Worm (Caenorhabditis elegans) whole organism, L2 larva: ENCODE results near the gene htrl-1.

Experiments used
- C34F6.9 ChIP-seq: fragments of 150-350 bp; optimal IDR thresholded peaks from 2 replicates; lab custom pipeline; 2014; ENCODE audit warnings: missing biosample characterization, missing genetic modification characterization
- F13H6.1 ChIP-seq: sonication (generic microtip); optimal IDR thresholded peaks from 2 replicates; lab custom pipeline; 2016; ENCODE audit warnings: missing genetic modification characterization, missing compliant biosample characterization
- R02D3.7 ChIP-seq: fragments of 150-350 bp; optimal IDR thresholded peaks from 2 replicates; lab custom pipeline; 2014; ENCODE audit warnings: missing biosample characterization, missing genetic modification characterization
- Y55F3AM.14 ChIP-seq: fragments of 200-800 bp; sonication (Bioruptor generic); optimal IDR thresholded peaks from 2 replicates; lab custom pipeline; 2018; ENCODE audit warnings: mild to moderate bottlenecking, missing genetic modification characterization, missing compliant biosample characterization
- ZK546.5 ChIP-seq: sonication (generic microtip); optimal IDR thresholded peaks from 2 replicates; lab custom pipeline; 2017; ENCODE audit warnings: missing biosample characterization, missing genetic modification characterization
- aly-2 ChIP-seq: fragments of 150-350 bp; optimal IDR thresholded peaks from 2 replicates; lab custom pipeline; 2014; ENCODE audit warnings: missing biosample characterization, missing genetic modification characterization
- blmp-1 ChIP-seq: sonication (generic microtip); optimal IDR thresholded peaks from 2 replicates; lab custom pipeline; 2017; ENCODE audit warnings: missing genetic modification characterization, mild to moderate bottlenecking, missing compliant biosample characterization, antibody characterized with exemption, moderate library complexity; ENCODE audit not compliant: insufficient read depth
- ceh-16 ChIP-seq: fragments of 150-350 bp; optimal IDR thresholded peaks from 2 replicates; lab custom pipeline; 2014; ENCODE audit warnings: missing biosample characterization, missing genetic modification characterization
- ceh-82 ChIP-seq: fragments of 150-350 bp; optimal IDR thresholded peaks from 2 replicates; lab custom pipeline; 2014; ENCODE audit warnings: missing biosample characterization, missing genetic modification characterization
- crh-2 ChIP-seq: sonication (generic microtip); optimal IDR thresholded peaks from 2 replicates; lab custom pipeline; 2017; ENCODE audit warnings: missing biosample characterization, missing genetic modification characterization
- dmd-4 ChIP-seq: sonication (generic microtip); optimal IDR thresholded peaks from 2 replicates; lab custom pipeline; 2017; ENCODE audit warnings: missing biosample characterization, missing genetic modification characterization
- elt-1 ChIP-seq: fragments of 150-350 bp; optimal IDR thresholded peaks from 2 replicates; lab custom pipeline; 2014; ENCODE audit warnings: missing biosample characterization, missing genetic modification characterization
- lin-11 ChIP-seq: fragments of 150-350 bp; sonication (generic microtip); optimal IDR thresholded peaks from 2 replicates; lab custom pipeline; 2014; ENCODE audit warnings: missing biosample characterization, missing genetic modification characterization, inconsistent platforms, mixed read lengths
- lin-39 ChIP-seq: fragments of 150-350 bp; optimal IDR thresholded peaks from 2 replicates; lab custom pipeline; 2014; ENCODE audit warnings: missing biosample characterization, missing genetic modification reagents, missing genetic modification characterization
- lsy-2 ChIP-seq, 2 experiments: fragments of 150-350 bp in 1 of 2; sonication (generic microtip) in 1 of 2; optimal IDR thresholded peaks; 2 replicates each; lab custom pipeline; 2014 to 2017; ENCODE audit warnings: missing biosample characterization in 2 of 2, missing genetic modification characterization in 2 of 2
- mab-5 ChIP-seq: fragments of 150-350 bp; optimal IDR thresholded peaks from 2 replicates; lab custom pipeline; 2014; ENCODE audit warnings: missing biosample characterization, missing genetic modification characterization
- mbf-1 ChIP-seq: sonication (generic microtip); optimal IDR thresholded peaks from 2 replicates; lab custom pipeline; 2017; ENCODE audit warnings: missing biosample characterization, missing genetic modification characterization
- mdl-1 ChIP-seq, 2 experiments: fragments of 150-350 bp in 1 of 2; sonication (generic microtip) in 1 of 2; optimal IDR thresholded peaks; 2 replicates each; lab custom pipeline; 2017; ENCODE audit warnings: missing biosample characterization in 2 of 2, missing genetic modification characterization in 2 of 2
- nhr-11 ChIP-seq: fragments of 150-350 bp; optimal IDR thresholded peaks from 2 replicates; lab custom pipeline; 2014; ENCODE audit warnings: missing biosample characterization, missing genetic modification characterization
- nhr-12 ChIP-seq: fragments of 150-350 bp; optimal IDR thresholded peaks from 2 replicates; lab custom pipeline; 2014; ENCODE audit warnings: missing biosample characterization, missing genetic modification characterization
- nhr-129 ChIP-seq: fragments of 150-350 bp; optimal IDR thresholded peaks from 2 replicates; lab custom pipeline; 2014; ENCODE audit warnings: missing biosample characterization, missing genetic modification characterization
- nhr-21 ChIP-seq: fragments of 150-350 bp; optimal IDR thresholded peaks from 2 replicates; lab custom pipeline; 2014; ENCODE audit warnings: missing biosample characterization, missing genetic modification characterization
- nhr-23 ChIP-seq: fragments of 150-350 bp; optimal IDR thresholded peaks from 2 replicates; lab custom pipeline; 2014; ENCODE audit warnings: missing biosample characterization, missing genetic modification reagents, missing genetic modification characterization
- nhr-237 ChIP-seq: fragments of 150-350 bp; optimal IDR thresholded peaks from 2 replicates; lab custom pipeline; 2014; ENCODE audit warnings: missing biosample characterization, missing genetic modification characterization
- nhr-25 ChIP-seq: fragments of 150-350 bp; sonication (generic microtip); optimal IDR thresholded peaks from 3 replicates; lab custom pipeline; 2014; ENCODE audit warnings: missing biosample characterization, missing genetic modification characterization
- peb-1 ChIP-seq: fragments of 150-350 bp; optimal IDR thresholded peaks from 2 replicates; lab custom pipeline; 2014; ENCODE audit warnings: missing biosample characterization, missing genetic modification characterization
- sem-4 ChIP-seq: fragments of 150-350 bp; optimal IDR thresholded peaks from 2 replicates; lab custom pipeline; 2014; ENCODE audit warnings: missing biosample characterization, missing genetic modification reagents, missing genetic modification characterization
- sma-9 ChIP-seq, 2 experiments: fragments of 150-350 bp in 1 of 2; sonication (generic microtip) in 1 of 2; optimal IDR thresholded peaks; 2 replicates each; lab custom pipeline; 2014 to 2016; ENCODE audit warnings: missing genetic modification characterization in 2 of 2, mild to moderate bottlenecking in 1 of 2, missing biosample characterization in 1 of 2, missing compliant biosample characterization in 1 of 2, missing genetic modification reagents in 1 of 2, moderate library complexity in 1 of 2
- unc-39 ChIP-seq: fragments of 150-350 bp; optimal IDR thresholded peaks from 2 replicates; lab custom pipeline; 2014; ENCODE audit warnings: missing biosample characterization, missing genetic modification characterization
- unc-62 ChIP-seq: fragments of 150-350 bp; optimal IDR thresholded peaks from 2 replicates; lab custom pipeline; 2014; ENCODE audit warnings: missing biosample characterization, missing genetic modification reagents, missing genetic modification characterization
- zag-1 ChIP-seq: fragments of 150-350 bp; optimal IDR thresholded peaks from 2 replicates; lab custom pipeline; 2014; ENCODE audit warnings: missing biosample characterization, missing genetic modification characterization
- ztf-1 ChIP-seq: fragments of 200-800 bp; sonication (Bioruptor generic); conservative IDR thresholded peaks from 2 replicates; pipeline ENCODE4 v1.3.6; 2022; ENCODE audit warnings: missing genetic modification characterization, missing compliant biosample characterization
- ztf-11 ChIP-seq: sonication (generic microtip); optimal IDR thresholded peaks from 2 replicates; lab custom pipeline; 2017; ENCODE audit warnings: missing biosample characterization, missing genetic modification characterization

The htrl-1 gene

DNA sequence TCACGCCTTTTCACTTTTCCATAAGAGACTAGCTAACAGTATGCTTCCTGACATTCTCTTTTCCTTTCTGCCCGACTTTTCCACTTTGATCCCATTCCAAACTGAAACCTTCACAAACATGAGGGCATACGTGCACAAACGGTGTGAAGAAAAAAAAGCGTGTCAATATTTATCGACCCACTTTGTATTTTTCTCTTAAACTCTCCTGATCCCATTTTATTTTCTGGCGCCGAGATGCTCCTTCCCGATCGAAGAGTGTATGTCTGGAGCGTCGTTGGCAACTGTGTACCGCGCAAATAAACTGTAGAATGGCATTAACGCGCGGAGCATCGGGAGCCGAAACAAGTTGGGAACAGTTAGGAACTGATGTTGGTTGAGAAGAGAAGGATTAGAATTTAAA is 33.4 kb upstream of the htrl-1 start:
- TF ChIP-seq nhr-12 (tag; lab: Kevin White, UChicago) (no peak), lsy-2 (tag; optimal IDR thresholded peaks at IDR 0.05; lab: Kevin White, UChicago) (no peak), peb-1 (tag; lab: Kevin White, UChicago) (no peak), dmd-4 (tag; lab: Kevin White, UChicago) (no peak), nhr-129 (tag; lab: Kevin White, UChicago) (peak; percentile 41), sma-9 (GFP tag; optimal IDR thresholded peaks at IDR 0.05; lab: Kevin White, UChicago) (peak; percentile 44), sma-9 (tag; optimal IDR thresholded peaks at IDR 0.05; lab: Kevin White, UChicago) (no peak), ceh-16 (tag; lab: Kevin White, UChicago) (no peak), ZK546.5 (tag; lab: Kevin White, UChicago) (no peak), lin-11 (no peak), nhr-23 (no peak), nhr-21 (tag; lab: Kevin White, UChicago) (no peak), ztf-11 (no peak), nhr-237 (tag; lab: Kevin White, UChicago) (no peak), nhr-11 (no peak), F13H6.1 (tag; lab: Kevin White, UChicago) (peak; percentile 82), ceh-82 (tag; lab: Kevin White, UChicago) (no peak), unc-39 (tag; lab: Kevin White, UChicago) (no peak), zag-1 (tag; lab: Kevin White, UChicago) (no peak), mdl-1 (tag; optimal IDR thresholded peaks at IDR 0.05; lab: Kevin White, UChicago) (no peak), ztf-1 (GFP tag; lab: Robert Waterston, UW) (no peak), mab-5 (no peak)

DNA sequence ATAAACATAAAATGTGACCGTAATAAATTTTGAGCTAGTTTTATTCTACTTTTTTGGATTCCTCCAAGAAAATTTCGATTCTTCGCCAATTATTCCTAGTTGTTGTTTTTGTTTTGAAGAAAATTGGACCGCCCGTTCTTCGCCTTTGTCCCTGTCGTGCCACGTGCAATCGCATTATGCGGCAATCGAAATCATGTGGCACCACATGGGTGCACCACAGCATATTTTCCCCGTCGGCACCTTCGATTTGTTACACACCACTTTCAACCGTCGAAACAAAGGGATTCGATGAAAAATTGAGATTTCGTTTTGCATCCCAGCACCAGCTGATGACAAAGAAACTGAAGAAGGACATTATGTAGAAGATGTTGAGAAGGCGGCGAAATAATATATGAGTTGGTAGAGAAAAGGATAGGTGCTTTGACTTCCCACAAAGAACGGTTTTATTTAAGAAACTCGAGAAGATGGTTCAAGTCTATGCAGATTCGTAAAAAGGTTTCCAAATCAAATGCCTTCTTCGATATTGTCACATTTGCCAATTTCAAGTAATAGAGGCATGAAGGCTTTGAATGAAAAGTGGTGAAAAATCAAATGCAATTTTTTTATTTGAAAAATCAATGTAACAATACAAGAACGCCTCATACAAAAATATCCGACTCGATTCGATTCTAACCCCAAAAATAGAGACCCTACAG is 32.6 kb upstream of the htrl-1 start:
- TF ChIP-seq lin-11 (no peak), F13H6.1 (tag; lab: Kevin White, UChicago) (no peak), nhr-25 (peak; percentile 30), crh-2 (tag; lab: Kevin White, UChicago) (no peak), C34F6.9 (tag; lab: Kevin White, UChicago) (no peak), sma-9 (GFP tag; optimal IDR thresholded peaks at IDR 0.05; lab: Kevin White, UChicago) (no peak), sma-9 (tag; optimal IDR thresholded peaks at IDR 0.05; lab: Kevin White, UChicago) (no peak), nhr-129 (tag; lab: Kevin White, UChicago) (peak; percentile 13), mbf-1 (no peak), nhr-23 (no peak), unc-62 (GFP tag; lab: Kevin White, UChicago) (no peak), nhr-12 (tag; lab: Kevin White, UChicago) (no peak), R02D3.7 (no peak)

DNA sequence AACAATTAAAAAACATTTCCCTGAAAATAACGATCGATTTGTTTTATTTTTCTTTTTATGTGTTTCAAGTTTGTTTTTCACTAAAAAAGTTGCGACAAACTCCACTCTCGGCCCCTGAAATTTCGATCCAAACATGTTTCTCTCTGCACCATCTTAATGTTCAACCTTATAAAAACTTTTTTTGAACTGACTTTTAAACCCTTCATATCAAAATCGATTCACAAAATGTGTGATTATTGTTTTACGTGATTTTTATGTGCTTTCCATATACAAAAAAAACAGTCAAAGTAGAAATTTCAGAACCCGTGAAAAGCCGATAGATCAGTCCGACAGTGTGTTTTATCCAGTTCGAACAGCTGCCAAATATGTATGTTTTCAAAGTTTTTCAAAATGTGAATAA is 31.3 kb upstream of the htrl-1 start, which contains the start of gene ccch-1:
Gene ccch-1 (plus strand): TSS at position 301 of the 400 bp plus-strand sequence.
- TF ChIP-seq R02D3.7 (no peak), elt-1 (tag; lab: Kevin White, UChicago) (no peak), lin-11 (no peak), peb-1 (tag; lab: Kevin White, UChicago) (no peak), sma-9 (GFP tag; optimal IDR thresholded peaks at IDR 0.05; lab: Kevin White, UChicago) (no peak), sma-9 (tag; optimal IDR thresholded peaks at IDR 0.05; lab: Kevin White, UChicago) (no peak), nhr-12 (tag; lab: Kevin White, UChicago) (no peak), mab-5 (no peak), aly-2 (tag; lab: Kevin White, UChicago) (no peak), lin-39 (no peak), C34F6.9 (tag; lab: Kevin White, UChicago) (no peak), sem-4 (tag; lab: Kevin White, UChicago) (no peak), mbf-1 (no peak)

- TF ChIP-seq nhr-25, result peak; percentile 53
- no peak for TF ChIP-seq F13H6.1 (tag; lab: Kevin White, UChicago)
Observed at ce11 chrV:11526927-11527491, 30.8 kb upstream of the htrl-1 start.

- TF ChIP-seq F13H6.1 (tag; lab: Kevin White, UChicago) (peak; percentile 59), Y55F3AM.14 (GFP tag; lab: Kevin White, UChicago) (no peak), blmp-1 (peak; percentile 59), nhr-25 (peak; percentile 61), lin-11 (no peak)
Observed at ce11 chrV:11525338-11525737, 29.2 kb upstream of the htrl-1 start.
